Worm (Caenorhabditis elegans): ENCODE results near the gene C38C3.6.

DNA sequence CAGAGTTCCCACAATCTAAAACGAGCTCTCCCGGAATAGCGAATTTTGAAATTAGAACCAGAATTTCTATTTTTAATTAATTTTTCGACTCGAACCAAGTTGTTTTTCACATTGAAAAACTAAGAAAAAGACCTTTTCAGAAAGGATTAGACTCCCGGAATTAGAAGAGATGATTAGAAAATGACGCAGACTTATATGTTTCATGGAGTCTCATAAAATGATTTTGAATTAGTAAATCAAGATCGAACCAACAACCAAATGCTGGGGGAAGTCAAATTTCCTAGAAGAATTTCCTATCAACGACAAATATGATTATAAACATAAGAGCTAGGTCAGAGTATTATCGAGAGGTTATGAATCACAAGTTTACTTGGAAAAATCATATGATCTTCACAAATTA, 2.8 kb downstream of the C38C3.6 start:
- TF ChIP-seq ama-1 (optimal IDR thresholded peaks at IDR 0.05) = no peak
- TF ChIP-seq Y22D7AL.16 (tag; optimal IDR thresholded peaks at IDR 0.05) = no peak
- TF ChIP-seq T23F11.4 (GFP tag; optimal IDR thresholded peaks at IDR 0.05) = no peak
